Worm (Caenorhabditis elegans) whole organism, L4 larva: ENCODE measurements around the gene smf-3.

Experiments used
- D1046.2 ChIP-seq: fragments of 200-800 bp; sonication (Bioruptor generic); IDR thresholded peaks from 2 replicates; pipeline ENCODE4 v1.3.6; 2022; ENCODE audit warnings: missing genetic modification characterization, missing compliant biosample characterization
- F10B5.3 ChIP-seq: sonication (generic microtip); optimal IDR thresholded peaks from 2 replicates; lab custom pipeline; 2016; ENCODE audit warnings: mild to moderate bottlenecking, missing genetic modification characterization, missing compliant biosample characterization
- F26F4.8 ChIP-seq: fragments of 200-800 bp; sonication (Bioruptor generic); conservative IDR thresholded peaks from 2 replicates; pipeline ENCODE4 v1.3.6; 2022; ENCODE audit warnings: missing genetic modification characterization, missing compliant biosample characterization
- F44E2.7 ChIP-seq: fragments of 200-800 bp; sonication (Bioruptor generic); IDR thresholded peaks from 2 replicates; pipeline ENCODE4 v2.1.2; 2022; ENCODE audit warnings: missing genetic modification characterization, missing compliant biosample characterization
- Y105C5A.15 ChIP-seq: fragments of 200-800 bp; sonication (Bioruptor generic); IDR thresholded peaks from 2 replicates; pipeline ENCODE4 v1.3.6; 2022; ENCODE audit warnings: missing genetic modification characterization, missing compliant biosample characterization
- Y48G9A.11 ChIP-seq: fragments of 200-800 bp; sonication (Bioruptor generic); IDR thresholded peaks from 2 replicates; pipeline ENCODE4 v1.3.6; 2022; ENCODE audit warnings: missing genetic modification reagents, missing genetic modification characterization, missing compliant biosample characterization
- Y5F2A.4 ChIP-seq: fragments of 200-800 bp; sonication (Bioruptor generic); optimal IDR thresholded peaks from 2 replicates; lab custom pipeline; 2018; ENCODE audit warnings: mild to moderate bottlenecking, missing genetic modification characterization, missing compliant biosample characterization
- Y75B8A.6 ChIP-seq: fragments of 200-800 bp; sonication (Bioruptor generic); IDR thresholded peaks from 2 replicates; pipeline ENCODE4 v1.3.6; 2022; ENCODE audit warnings: missing genetic modification reagents, missing genetic modification characterization, missing compliant biosample characterization
- ama-1 ChIP-seq: fragments of 150-350 bp; optimal IDR thresholded peaks from 2 replicates; lab custom pipeline; 2014; ENCODE audit warnings: inconsistent platforms, mixed read lengths
- attf-4 ChIP-seq: sonication (generic microtip); optimal IDR thresholded peaks from 3 replicates; lab custom pipeline; 2017; ENCODE audit warnings: missing biosample characterization, missing genetic modification characterization
- ceh-44 ChIP-seq: fragments of 200-800 bp; sonication (Bioruptor generic); IDR thresholded peaks from 2 replicates; pipeline ENCODE4 v1.3.6; 2022; ENCODE audit warnings: missing genetic modification reagents, missing genetic modification characterization, missing compliant biosample characterization
- ctbp-1 ChIP-seq: fragments of 200-800 bp; sonication (Bioruptor generic); IDR thresholded peaks from 2 replicates; pipeline ENCODE4 v1.3.6; 2022; ENCODE audit warnings: missing genetic modification reagents, missing genetic modification characterization, missing compliant biosample characterization
- daf-16 ChIP-seq, 3 experiments: sonication (generic microtip); optimal IDR thresholded peaks; 2 replicates each; lab custom pipeline; 2016 to 2017; ENCODE audit warnings: missing genetic modification characterization in 3 of 3, missing genetic modification reagents in 3 of 3, mild to moderate bottlenecking in 2 of 3, missing compliant biosample characterization in 2 of 3, missing biosample characterization in 1 of 3, moderate library complexity in 1 of 3
- dmd-8 ChIP-seq: fragments of 200-800 bp; sonication (Bioruptor generic); IDR thresholded peaks from 2 replicates; pipeline ENCODE4 v1.3.6; 2022; ENCODE audit warnings: missing genetic modification characterization, missing compliant biosample characterization
- duxl-1 ChIP-seq: sonication (generic microtip); optimal IDR thresholded peaks from 2 replicates; lab custom pipeline; 2016; ENCODE audit warnings: mild to moderate bottlenecking, missing genetic modification characterization, moderate library complexity, missing compliant biosample characterization; ENCODE audit not compliant: poor library complexity
- dve-1 ChIP-seq: sonication (generic microtip); optimal IDR thresholded peaks from 2 replicates; lab custom pipeline; 2017; ENCODE audit warnings: antibody characterized with exemption, mild to moderate bottlenecking, missing genetic modification characterization, missing compliant biosample characterization; ENCODE audit not compliant: insufficient read depth
- egl-43 ChIP-seq: fragments of 200-800 bp; sonication (Bioruptor generic); IDR thresholded peaks from 2 replicates; pipeline ENCODE4 v1.3.6; 2022; ENCODE audit warnings: missing genetic modification reagents, missing genetic modification characterization, missing compliant biosample characterization
- gei-8 ChIP-seq: fragments of 200-800 bp; sonication (Bioruptor generic); optimal IDR thresholded peaks from 2 replicates; lab custom pipeline; 2018; ENCODE audit warnings: mild to moderate bottlenecking, missing genetic modification characterization, missing compliant biosample characterization
- jun-1 ChIP-seq: fragments of 150-350 bp; optimal IDR thresholded peaks from 2 replicates; lab custom pipeline; 2014; ENCODE audit warnings: missing biosample characterization, missing genetic modification reagents, missing genetic modification characterization
- lim-7 ChIP-seq: fragments of 200-800 bp; sonication (Bioruptor generic); IDR thresholded peaks from 2 replicates; pipeline ENCODE4 v1.3.6; 2022; ENCODE audit warnings: missing genetic modification characterization, missing compliant biosample characterization
- lin-13 ChIP-seq: fragments of 150-350 bp; optimal IDR thresholded peaks from 2 replicates; lab custom pipeline; 2014; ENCODE audit warnings: missing biosample characterization, missing genetic modification reagents, missing genetic modification characterization
- lin-29 ChIP-seq: fragments of 200-800 bp; sonication (Bioruptor generic); IDR thresholded peaks from 2 replicates; pipeline ENCODE4 v1.3.6; 2022; ENCODE audit warnings: missing genetic modification reagents, missing genetic modification characterization, missing compliant biosample characterization
- lin-38 ChIP-seq: fragments of 200-800 bp; sonication (Bioruptor generic); IDR thresholded peaks from 2 replicates; pipeline ENCODE4 v1.3.6; 2022; ENCODE audit warnings: missing genetic modification reagents, missing genetic modification characterization, missing compliant biosample characterization
- lsy-2 ChIP-seq, 2 experiments: fragments of 150-350 bp in 1 of 2; sonication (generic microtip) in 1 of 2; optimal IDR thresholded peaks; 2 replicates each; lab custom pipeline; 2014 to 2017; ENCODE audit warnings: missing biosample characterization in 2 of 2, missing genetic modification characterization in 2 of 2
- madf-5 ChIP-seq, 2 experiments: fragments of 200-800 bp; sonication (Bioruptor generic); IDR thresholded peaks; 2 replicates each; pipeline ENCODE4 v1.3.6; 2022; ENCODE audit warnings: missing compliant biosample characterization in 2 of 2, missing genetic modification characterization in 2 of 2
- madf-9 ChIP-seq: fragments of 200-800 bp; sonication (Bioruptor generic); conservative IDR thresholded peaks from 2 replicates; pipeline ENCODE4 v1.3.6; 2022; ENCODE audit warnings: missing genetic modification reagents, missing genetic modification characterization, missing compliant biosample characterization
- mdl-1 ChIP-seq, 2 experiments: fragments of 150-350 bp in 1 of 2; sonication (generic microtip) in 1 of 2; optimal IDR thresholded peaks; 2 replicates each; lab custom pipeline; 2014 to 2017; ENCODE audit warnings: missing biosample characterization in 2 of 2, missing genetic modification characterization in 2 of 2
- mdt-29 ChIP-seq: fragments of 200-800 bp; sonication (Bioruptor generic); IDR thresholded peaks from 2 replicates; pipeline ENCODE4 v1.3.6; 2022; ENCODE audit warnings: missing genetic modification reagents, missing genetic modification characterization, missing compliant biosample characterization
- mes-2 ChIP-seq: sonication (generic microtip); optimal IDR thresholded peaks from 2 replicates; lab custom pipeline; 2016; ENCODE audit warnings: missing genotype, mild to moderate bottlenecking, missing genetic modification characterization, missing compliant biosample characterization; ENCODE audit not compliant: poor library complexity, severe bottlenecking
- mxl-2 ChIP-seq: fragments of 200-800 bp; sonication (Bioruptor generic); conservative IDR thresholded peaks from 2 replicates; pipeline ENCODE4 v1.3.6; 2022; ENCODE audit warnings: missing genetic modification reagents, missing genetic modification characterization, missing compliant biosample characterization
- nhr-102 ChIP-seq: sonication (generic microtip); optimal IDR thresholded peaks from 2 replicates; lab custom pipeline; 2016; ENCODE audit warnings: mild to moderate bottlenecking, missing genetic modification characterization, moderate library complexity, missing compliant biosample characterization
- nhr-11 ChIP-seq: fragments of 150-350 bp; optimal IDR thresholded peaks from 2 replicates; lab custom pipeline; 2014; ENCODE audit warnings: missing biosample characterization, missing genetic modification characterization
- nhr-111 ChIP-seq: fragments of 200-800 bp; sonication (Bioruptor generic); optimal IDR thresholded peaks from 2 replicates; lab custom pipeline; 2018; ENCODE audit warnings: mild to moderate bottlenecking, missing genetic modification characterization, missing compliant biosample characterization
- nhr-28 ChIP-seq: fragments of 150-350 bp; optimal IDR thresholded peaks from 2 replicates; lab custom pipeline; 2014; ENCODE audit warnings: missing biosample characterization, missing genetic modification characterization
- nhr-41 ChIP-seq: fragments of 200-800 bp; sonication (Bioruptor generic); IDR thresholded peaks from 2 replicates; pipeline ENCODE4 v1.3.6; 2022; ENCODE audit warnings: missing genetic modification reagents, missing genetic modification characterization, missing compliant biosample characterization
- nhr-48 ChIP-seq: sonication (generic microtip); optimal IDR thresholded peaks from 2 replicates; lab custom pipeline; 2016; ENCODE audit warnings: mild to moderate bottlenecking, missing genetic modification characterization, missing compliant biosample characterization
- pha-4 ChIP-seq, 2 experiments: fragments of 150-350 bp in 1 of 2; fragments of 200-800 bp in 1 of 2; sonication (Bioruptor generic) in 1 of 2; IDR thresholded peaks in 1 of 2; optimal IDR thresholded peaks in 1 of 2; 2 replicates each; pipeline versions ENCODE4 v1.3.6 to Lab custom; 2014 to 2022; ENCODE audit warnings: missing genetic modification characterization in 2 of 2, missing genetic modification reagents in 2 of 2, missing biosample characterization in 1 of 2, missing compliant biosample characterization in 1 of 2
- sdz-12 ChIP-seq: fragments of 200-800 bp; sonication (Bioruptor generic); optimal IDR thresholded peaks from 2 replicates; lab custom pipeline; 2018; ENCODE audit warnings: mild to moderate bottlenecking, missing genetic modification characterization, missing compliant biosample characterization
- snpc-1.2 ChIP-seq: fragments of 200-800 bp; sonication (Bioruptor generic); IDR thresholded peaks from 2 replicates; pipeline ENCODE4 v1.3.6; 2022; ENCODE audit warnings: missing genetic modification reagents, missing genetic modification characterization, missing compliant biosample characterization
- spr-1 ChIP-seq: sonication (generic microtip); optimal IDR thresholded peaks from 2 replicates; lab custom pipeline; 2016; ENCODE audit warnings: mild to moderate bottlenecking, missing genetic modification characterization, missing compliant biosample characterization
- spr-3 ChIP-seq: fragments of 200-800 bp; sonication (Bioruptor generic); optimal IDR thresholded peaks from 2 replicates; lab custom pipeline; 2018; ENCODE audit warnings: mild to moderate bottlenecking, missing genetic modification characterization, missing compliant biosample characterization
- unc-130 ChIP-seq: sonication (generic microtip); optimal IDR thresholded peaks from 2 replicates; lab custom pipeline; 2016; ENCODE audit warnings: missing genetic modification reagents, missing genetic modification characterization, missing compliant biosample characterization
- vab-7 ChIP-seq: fragments of 200-800 bp; sonication (Bioruptor generic); IDR thresholded peaks from 2 replicates; pipeline ENCODE4 v1.3.6; 2022; ENCODE audit warnings: missing genetic modification reagents, missing genetic modification characterization, missing compliant biosample characterization
- zfp-3 ChIP-seq: fragments of 200-800 bp; sonication (Bioruptor generic); conservative IDR thresholded peaks from 2 replicates; pipeline ENCODE4 v1.3.6; 2022; ENCODE audit warnings: missing genetic modification reagents, missing genetic modification characterization, missing compliant biosample characterization
- ztf-11 ChIP-seq: fragments of 150-350 bp; optimal IDR thresholded peaks from 2 replicates; lab custom pipeline; 2014; ENCODE audit warnings: missing biosample characterization, missing genetic modification characterization

Gene smf-3

ce11 chrIV:2657307-2657706 lies 38.6 kb downstream of the smf-3 start (continued):
- TF ChIP-seq mes-2 (peak; percentile 67), lin-38 (GFP tag; lab: Robert Waterston, UW) (peak; percentile 80), Y75B8A.6 (GFP tag; lab: Robert Waterston, UW) (peak; percentile 78; the same call in 1 of the 2 replicates), egl-43 (GFP tag; lab: Robert Waterston, UW) (peak; percentile 79), lin-13 (peak; percentile 49), madf-9 (GFP tag; lab: Robert Waterston, UW) (peak; percentile 63; the same call in 1 of the 2 replicates), duxl-1 (peak; percentile 73), ctbp-1 (GFP tag; lab: Robert Waterston, UW) (peak; percentile 65), ztf-11 (tag; lab: Kevin White, UChicago) (no peak), dmd-8 (GFP tag; lab: Robert Waterston, UW) (peak; percentile 88), F10B5.3 (tag; lab: Kevin White, UChicago) (no peak), ceh-44 (GFP tag; lab: Robert Waterston, UW) (peak; percentile 30; the same call in 1 of the 2 replicates), nhr-41 (GFP tag; lab: Robert Waterston, UW) (0 out of 2 replicates have a peak, but pooled peaks have one; percentile 69), sdz-12 (GFP tag; lab: Kevin White, UChicago) (no peak)

DNA sequence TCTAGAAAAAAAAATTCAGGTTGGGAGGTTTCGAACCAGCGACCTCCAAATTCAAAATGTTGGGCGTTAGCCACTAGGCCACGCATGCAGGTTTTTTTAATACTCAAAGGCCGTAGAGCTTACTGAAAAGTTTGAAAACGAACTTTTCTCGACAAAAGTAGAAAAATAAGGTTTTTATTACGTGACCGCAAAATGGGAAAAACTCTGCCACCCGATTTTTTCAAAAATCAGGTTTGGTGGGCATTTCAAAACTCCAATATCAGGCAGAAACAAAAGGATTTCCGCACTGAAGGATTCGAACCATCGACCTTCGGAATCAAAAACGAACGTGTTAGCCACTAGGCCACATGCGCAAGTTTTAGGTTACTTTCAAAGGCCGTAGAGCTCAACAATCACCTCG lies 40.1 kb downstream of the smf-3 start:
- TF ChIP-seq snpc-1.2 (GFP tag; lab: Robert Waterston, UW) (0 out of 2 replicates have a peak, but pooled peaks have one; percentile 26), unc-130 (GFP tag; lab: Kevin White, UChicago) (peak; percentile 13), nhr-11 (tag; lab: Kevin White, UChicago) (no peak), spr-3 (GFP tag; lab: Kevin White, UChicago) (peak; percentile 47), pha-4 (GFP tag; IDR thresholded peaks at IDR 0.05; lab: Robert Waterston, UW) (peak; percentile 72; the same call in 1 of the 2 replicates), pha-4 (tag; optimal IDR thresholded peaks at IDR 0.05; lab: Kevin White, UChicago) (no peak), ceh-44 (GFP tag; lab: Robert Waterston, UW) (no peak), vab-7 (GFP tag; lab: Robert Waterston, UW) (peak; percentile 54), Y105C5A.15 (GFP tag; lab: Robert Waterston, UW) (no peak), daf-16 (GFP tag; optimal IDR thresholded peaks at IDR 0.05; lab: Kevin White, UChicago) (peak in 1 of 2 experiments; percentile 51), daf-16 (tag; optimal IDR thresholded peaks at IDR 0.05; lab: Kevin White, UChicago) (no peak), Y5F2A.4 (GFP tag; lab: Kevin White, UChicago) (peak; percentile 37), dmd-8 (GFP tag; lab: Robert Waterston, UW) (peak; percentile 41; the same call in 1 of the 2 replicates), gei-8 (GFP tag; lab: Kevin White, UChicago) (peak; percentile 18), nhr-48 (tag; lab: Kevin White, UChicago) (no peak), F44E2.7 (0 out of 2 replicates have a peak, but pooled peaks have one; percentile 17), dve-1 (no peak), lsy-2 (tag; optimal IDR thresholded peaks at IDR 0.05; lab: Kevin White, UChicago) (no peak), nhr-111 (GFP tag; lab: Kevin White, UChicago) (peak; percentile 4), F26F4.8 (GFP tag; lab: Robert Waterston, UW) (0 out of 2 replicates have a peak, but pooled peaks have one; percentile 53), D1046.2 (0 out of 2 replicates have a peak, but pooled peaks have one; percentile 21), lin-29 (GFP tag; lab: Robert Waterston, UW) (no peak), lin-38 (GFP tag; lab: Robert Waterston, UW) (peak; percentile 74), spr-1 (tag; lab: Kevin White, UChicago) (peak; percentile 16), nhr-28 (no peak), mxl-2 (GFP tag; lab: Robert Waterston, UW) (no peak), nhr-102 (peak; percentile 17), attf-4 (no peak), Y48G9A.11 (GFP tag; lab: Robert Waterston, UW) (peak; percentile 73), zfp-3 (GFP tag; lab: Robert Waterston, UW) (0 out of 2 replicates have a peak, but pooled peaks have one; percentile 61), ctbp-1 (GFP tag; lab: Robert Waterston, UW) (no peak), madf-5 (GFP tag; IDR thresholded peaks at IDR 0.05; lab: Robert Waterston, UW) (peak in 1 of 2 experiments; percentile 53; a peak in 1 of 4 replicates), mdl-1 (tag; optimal IDR thresholded peaks at IDR 0.05; lab: Kevin White, UChicago) (no peak), mdt-29 (GFP tag; lab: Robert Waterston, UW) (no peak), lim-7 (peak; percentile 34; the same call in 1 of the 2 replicates), nhr-41 (GFP tag; lab: Robert Waterston, UW) (no peak), mes-2 (peak; percentile 9), jun-1 (tag; lab: Kevin White, UChicago) (no peak), Y75B8A.6 (GFP tag; lab: Robert Waterston, UW) (no peak), ama-1 (no peak), madf-9 (GFP tag; lab: Robert Waterston, UW) (no peak)
